Fruit fly (Drosophila melanogaster) whole organism, adult: ENCODE data around the gene Cdk8.

ENCODE experiments used
- CG11617 ChIP-seq: fragments of 200-800 bp; sonication (Bioruptor generic); optimal IDR thresholded peaks from 2 replicates; lab custom pipeline; 2017; ENCODE audit warnings: mild to moderate bottlenecking, missing biosample characterization, missing genetic modification reagents, missing genetic modification characterization
- CG12768 ChIP-seq: fragments of 200-800 bp; sonication (Bioruptor generic); optimal IDR thresholded peaks from 2 replicates; lab custom pipeline; 2017; ENCODE audit warnings: missing biosample characterization, missing genetic modification characterization, mild to moderate bottlenecking, moderate library complexity, missing genetic modification reagents
- CG14711 ChIP-seq: fragments of 200-800 bp; sonication (Bioruptor generic); optimal IDR thresholded peaks from 2 replicates; lab custom pipeline; 2018; ENCODE audit warnings: missing biosample characterization, mild to moderate bottlenecking, missing genetic modification characterization, moderate library complexity
- CG33017 ChIP-seq: fragments of 200-800 bp; sonication (Bioruptor generic); optimal IDR thresholded peaks from 2 replicates; lab custom pipeline; 2018; ENCODE audit warnings: missing biosample characterization, mild to moderate bottlenecking, missing genetic modification characterization, moderate library complexity
- CG5204 ChIP-seq: fragments of 200-800 bp; sonication (Bioruptor generic); optimal IDR thresholded peaks from 2 replicates; lab custom pipeline; 2016; ENCODE audit warnings: missing biosample characterization, missing genetic modification characterization
- Mnt ChIP-seq: fragments of 200-800 bp; sonication (Bioruptor generic); optimal IDR thresholded peaks from 2 replicates; lab custom pipeline; 2016; ENCODE audit warnings: missing biosample characterization, mild to moderate bottlenecking, missing genetic modification characterization
- cic ChIP-seq: fragments of 200-800 bp; sonication (Bioruptor generic); optimal IDR thresholded peaks from 2 replicates; lab custom pipeline; 2017; ENCODE audit warnings: missing biosample characterization, mild to moderate bottlenecking, missing genetic modification characterization, moderate library complexity
- cnc ChIP-seq, 2 experiments: fragments of >200 bp; optimal IDR thresholded peaks; 2 replicates each; lab custom pipeline; 2017
- kay ChIP-seq: fragments of 200-800 bp; sonication (Bioruptor generic); peaks from one replicate; lab custom pipeline; 2016; ENCODE audit warnings: missing biosample characterization, missing genetic modification characterization, borderline replicate concordance
- ovo ChIP-seq: fragments of 200-800 bp; sonication (Bioruptor generic); optimal IDR thresholded peaks from 2 replicates; lab custom pipeline; 2016; ENCODE audit warnings: missing biosample characterization, missing genetic modification characterization
- pad ChIP-seq: fragments of 200-800 bp; sonication (Bioruptor generic); optimal IDR thresholded peaks from 3 replicates; lab custom pipeline; 2017; ENCODE audit warnings: missing biosample characterization, missing genetic modification characterization, mild to moderate bottlenecking, moderate library complexity, missing genetic modification reagents
- tj ChIP-seq: fragments of 200-800 bp; sonication (Bioruptor generic); optimal IDR thresholded peaks from 3 replicates; lab custom pipeline; 2017; ENCODE audit warnings: missing biosample characterization, mild to moderate bottlenecking, missing genetic modification characterization, moderate library complexity

dm6 chr3L:9821138-9821681 lies 17.3 kb downstream of the Cdk8 start:
- TF ChIP-seq kay (GFP tag; lab: Kevin White, UChicago) (peak; percentile 61), tj (GFP tag; lab: Kevin White, UChicago) (no peak), Mnt (GFP tag; lab: Kevin White, UChicago) (peak; percentile 1), cnc (optimal IDR thresholded peaks at IDR 0.05; lab: Kevin White, UChicago) (no peak), CG33017 (no peak), CG12768 (GFP tag; lab: Kevin White, UChicago) (no peak), ovo (GFP tag; lab: Kevin White, UChicago) (no peak), CG11617 (GFP tag; lab: Kevin White, UChicago) (no peak), CG14711 (tag; lab: Kevin White, UChicago) (no peak), cic (GFP tag; lab: Kevin White, UChicago) (no peak), pad (GFP tag; lab: Kevin White, UChicago) (no peak), CG5204 (no peak)
